Worm (Caenorhabditis elegans): ENCODE data around the gene nhr-70.

DNA sequence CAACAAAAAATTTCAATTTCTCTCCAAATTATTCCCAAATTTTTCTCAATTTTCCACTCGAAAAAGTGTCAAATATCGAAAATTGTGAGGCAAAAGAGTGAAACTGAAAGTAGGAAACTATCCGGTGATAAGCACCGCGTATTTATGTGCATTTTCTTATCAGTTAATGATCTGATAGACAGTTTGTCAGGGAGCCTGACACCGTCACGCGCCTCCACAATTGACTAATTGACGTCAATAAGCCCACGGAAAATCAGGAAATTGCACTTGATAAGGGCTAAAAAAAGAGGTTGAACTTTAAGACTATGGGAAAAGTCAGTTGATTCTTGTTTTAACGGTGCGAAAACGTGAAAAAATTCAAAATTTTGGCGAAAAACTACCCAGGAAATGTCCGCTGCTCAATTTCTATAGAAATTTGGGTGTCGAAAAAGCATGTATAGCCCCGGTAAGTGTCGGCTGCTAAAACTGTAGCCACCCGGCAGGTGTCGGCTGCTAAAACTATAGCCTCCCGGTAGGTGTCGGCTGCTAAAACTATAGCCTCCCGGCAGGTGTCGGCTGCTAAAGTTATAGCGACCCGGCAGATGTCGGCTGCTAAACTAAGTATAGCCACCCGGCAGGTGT is 38.8 kb upstream of the nhr-70 start:
- TF ChIP-seq aly-1 (tag; optimal IDR thresholded peaks at IDR 0.05), result no peak
- no peak for TF ChIP-seq ceh-36 (tag; optimal IDR thresholded peaks at IDR 0.05)
- no peak for TF ChIP-seq ama-1 (optimal IDR thresholded peaks at IDR 0.05)
- no peak for TF ChIP-seq B0310.2 (tag; optimal IDR thresholded peaks at IDR 0.05)
- no peak for TF ChIP-seq scrt-1 (GFP tag; IDR thresholded peaks at IDR 0.05)
- TF ChIP-seq sea-1 (GFP tag; conservative IDR thresholded peaks at IDR 0.05), result no peak
- no peak for TF ChIP-seq flt-1 (GFP tag; IDR thresholded peaks at IDR 0.05)
- TF ChIP-seq tbx-37 (GFP tag; conservative IDR thresholded peaks at IDR 0.05), result no peak
